Worm (Caenorhabditis elegans) whole organism, midembryonic: Measurements from ENCODE around the gene W03C9.1.

Experiments used
- T22C8.4 ChIP-seq: fragments of 200-800 bp; sonication (Bioruptor generic); IDR thresholded peaks from 2 replicates; pipeline ENCODE4 v1.3.6; 2022; ENCODE audit warnings: missing genetic modification characterization, missing compliant biosample characterization
- cog-1 ChIP-seq: sonication (generic microtip); optimal IDR thresholded peaks from 2 replicates; lab custom pipeline; 2016; ENCODE audit warnings: missing genetic modification characterization, missing compliant biosample characterization
- flt-1 ChIP-seq: fragments of 200-800 bp; sonication (Bioruptor generic); IDR thresholded peaks from 2 replicates; pipeline ENCODE4 v1.3.6; 2022; ENCODE audit warnings: missing genetic modification characterization, missing compliant biosample characterization
- klf-2 ChIP-seq: fragments of 200-800 bp; sonication (Bioruptor generic); conservative IDR thresholded peaks from 2 replicates; pipeline ENCODE4 v1.3.6; 2022; ENCODE audit warnings: missing genetic modification reagents, missing genetic modification characterization, missing compliant biosample characterization
- med-1 ChIP-seq: sonication (generic microtip); optimal IDR thresholded peaks from 2 replicates; lab custom pipeline; 2017; ENCODE audit warnings: missing genetic modification characterization, mild to moderate bottlenecking, missing compliant biosample characterization, antibody characterized with exemption, missing genetic modification reagents; ENCODE audit not compliant: insufficient read depth
- ref-1 ChIP-seq: fragments of 200-800 bp; sonication (Bioruptor generic); conservative IDR thresholded peaks from 2 replicates; pipeline ENCODE4 v1.3.6; 2022; ENCODE audit warnings: missing genetic modification reagents, missing genetic modification characterization, missing compliant biosample characterization
- tab-1 ChIP-seq: fragments of 200-800 bp; sonication (Bioruptor generic); IDR thresholded peaks from 2 replicates; pipeline ENCODE4 v1.3.6; 2022; ENCODE audit warnings: missing genetic modification characterization, missing compliant biosample characterization
- ztf-23 ChIP-seq: fragments of 200-800 bp; sonication (Bioruptor generic); IDR thresholded peaks from 2 replicates; pipeline ENCODE4 v1.3.6; 2022; ENCODE audit warnings: missing genetic modification reagents, missing genetic modification characterization, missing compliant biosample characterization
- ztf-29 ChIP-seq: fragments of 200-800 bp; sonication (Bioruptor generic); IDR thresholded peaks from 2 replicates; pipeline ENCODE4 v1.3.6; 2022; ENCODE audit warnings: missing genetic modification reagents, missing genetic modification characterization, missing compliant biosample characterization

ce11 chrII:11916555-11916941, 45.4 kb downstream of the W03C9.1 start:
- TF ChIP-seq med-1 (GFP tag; lab: Kevin White, UChicago) = no peak
- no peak for TF ChIP-seq ztf-29 (GFP tag; lab: Robert Waterston, UW)
- no peak for TF ChIP-seq tab-1 (GFP tag; lab: Robert Waterston, UW)
- no peak for TF ChIP-seq flt-1 (GFP tag; lab: Robert Waterston, UW)
- no peak for TF ChIP-seq klf-2 (GFP tag; lab: Robert Waterston, UW)
- no peak for TF ChIP-seq cog-1
- TF ChIP-seq ztf-23 (GFP tag; lab: Robert Waterston, UW) = no peak
- no peak for TF ChIP-seq T22C8.4 (GFP tag; lab: Robert Waterston, UW)
- TF ChIP-seq ref-1 (GFP tag; lab: Robert Waterston, UW) = no peak
